Worm (Caenorhabditis elegans) whole organism, L4 larva: ENCODE measurements around the gene C13B4.1.

ENCODE experiments used
- F10B5.3 ChIP-seq: sonication (generic microtip); optimal IDR thresholded peaks from 2 replicates; lab custom pipeline; 2016; ENCODE audit warnings: mild to moderate bottlenecking, missing genetic modification characterization, missing compliant biosample characterization
- F26F4.8 ChIP-seq: fragments of 200-800 bp; sonication (Bioruptor generic); conservative IDR thresholded peaks from 2 replicates; pipeline ENCODE4 v1.3.6; 2022; ENCODE audit warnings: missing genetic modification characterization, missing compliant biosample characterization
- T26A8.4 ChIP-seq: fragments of 200-800 bp; sonication (Bioruptor generic); IDR thresholded peaks from 2 replicates; pipeline ENCODE4 v1.3.6; 2022; ENCODE audit warnings: missing genetic modification characterization, missing compliant biosample characterization
- Y105C5A.15 ChIP-seq: fragments of 200-800 bp; sonication (Bioruptor generic); IDR thresholded peaks from 2 replicates; pipeline ENCODE4 v1.3.6; 2022; ENCODE audit warnings: missing genetic modification characterization, missing compliant biosample characterization
- Y5F2A.4 ChIP-seq: fragments of 200-800 bp; sonication (Bioruptor generic); optimal IDR thresholded peaks from 2 replicates; lab custom pipeline; 2018; ENCODE audit warnings: mild to moderate bottlenecking, missing genetic modification characterization, missing compliant biosample characterization
- Y75B8A.6 ChIP-seq: fragments of 200-800 bp; sonication (Bioruptor generic); IDR thresholded peaks from 2 replicates; pipeline ENCODE4 v1.3.6; 2022; ENCODE audit warnings: missing genetic modification reagents, missing genetic modification characterization, missing compliant biosample characterization
- ZK546.5 ChIP-seq, 2 experiments: sonication (generic microtip); optimal IDR thresholded peaks; 2 replicates each; lab custom pipeline; 2017; ENCODE audit warnings: missing biosample characterization in 2 of 2, missing genetic modification characterization in 2 of 2
- ama-1 ChIP-seq: fragments of 150-350 bp; optimal IDR thresholded peaks from 2 replicates; lab custom pipeline; 2014; ENCODE audit warnings: inconsistent platforms, mixed read lengths
- arid-1 ChIP-seq: fragments of 200-800 bp; sonication (Bioruptor generic); conservative IDR thresholded peaks from 2 replicates; pipeline ENCODE4 v1.3.6; 2022; ENCODE audit warnings: missing genetic modification reagents, missing genetic modification characterization, missing compliant biosample characterization
- ceh-20 ChIP-seq: fragments of 200-800 bp; sonication (Bioruptor generic); IDR thresholded peaks from 2 replicates; pipeline ENCODE4 v1.3.6; 2022; ENCODE audit warnings: missing genetic modification reagents, missing genetic modification characterization, missing compliant biosample characterization
- ceh-44 ChIP-seq: fragments of 200-800 bp; sonication (Bioruptor generic); IDR thresholded peaks from 2 replicates; pipeline ENCODE4 v1.3.6; 2022; ENCODE audit warnings: missing genetic modification reagents, missing genetic modification characterization, missing compliant biosample characterization
- ceh-82 ChIP-seq: sonication (generic microtip); optimal IDR thresholded peaks from 2 replicates; lab custom pipeline; 2017; ENCODE audit warnings: missing biosample characterization, missing genetic modification characterization
- cey-2 ChIP-seq: sonication (generic microtip); optimal IDR thresholded peaks from 3 replicates; lab custom pipeline; 2017; ENCODE audit warnings: missing genetic modification characterization, mild to moderate bottlenecking, missing compliant biosample characterization, antibody characterized with exemption, borderline replicate concordance; ENCODE audit not compliant: insufficient read depth
- ctbp-1 ChIP-seq: fragments of 200-800 bp; sonication (Bioruptor generic); IDR thresholded peaks from 2 replicates; pipeline ENCODE4 v1.3.6; 2022; ENCODE audit warnings: missing genetic modification reagents, missing genetic modification characterization, missing compliant biosample characterization
- daf-12 ChIP-seq: fragments of 150-350 bp; optimal IDR thresholded peaks from 2 replicates; lab custom pipeline; 2014; ENCODE audit warnings: missing biosample characterization, missing genetic modification reagents, missing genetic modification characterization
- daf-19 ChIP-seq: fragments of 200-800 bp; sonication (Bioruptor generic); conservative IDR thresholded peaks from 2 replicates; pipeline ENCODE4 v1.3.6; 2022; ENCODE audit warnings: missing genetic modification characterization, missing compliant biosample characterization
- daf-8 ChIP-seq: fragments of 200-800 bp; sonication (Bioruptor generic); IDR thresholded peaks from 2 replicates; pipeline ENCODE4 v1.3.6; 2022; ENCODE audit warnings: missing genetic modification characterization, missing compliant biosample characterization
- dmd-6 ChIP-seq: fragments of 200-800 bp; sonication (Bioruptor generic); IDR thresholded peaks from 2 replicates; pipeline ENCODE4 v1.3.6; 2022; ENCODE audit warnings: missing genetic modification reagents, missing genetic modification characterization, missing compliant biosample characterization
- dmd-9 ChIP-seq: fragments of 200-800 bp; sonication (Bioruptor generic); IDR thresholded peaks from 2 replicates; pipeline ENCODE4 v1.3.6; 2022; ENCODE audit warnings: missing genetic modification reagents, missing genetic modification characterization, missing compliant biosample characterization
- dpl-1 ChIP-seq: fragments of 150-350 bp; optimal IDR thresholded peaks from 2 replicates; lab custom pipeline; 2014; ENCODE audit warnings: missing biosample characterization, missing genetic modification reagents, missing genetic modification characterization
- egl-43 ChIP-seq: fragments of 200-800 bp; sonication (Bioruptor generic); IDR thresholded peaks from 2 replicates; pipeline ENCODE4 v1.3.6; 2022; ENCODE audit warnings: missing genetic modification reagents, missing genetic modification characterization, missing compliant biosample characterization
- fkh-10 ChIP-seq: fragments of 150-350 bp; optimal IDR thresholded peaks from 2 replicates; lab custom pipeline; 2014; ENCODE audit warnings: missing biosample characterization, missing genetic modification reagents, missing genetic modification characterization
- fos-1 ChIP-seq: fragments of 150-350 bp; optimal IDR thresholded peaks from 2 replicates; lab custom pipeline; 2014; ENCODE audit warnings: missing biosample characterization, missing genetic modification characterization
- gei-8 ChIP-seq: fragments of 200-800 bp; sonication (Bioruptor generic); optimal IDR thresholded peaks from 2 replicates; lab custom pipeline; 2018; ENCODE audit warnings: mild to moderate bottlenecking, missing genetic modification characterization, missing compliant biosample characterization
- hlh-11 ChIP-seq: fragments of 200-800 bp; sonication (Bioruptor generic); optimal IDR thresholded peaks from 2 replicates; lab custom pipeline; 2018; ENCODE audit warnings: mild to moderate bottlenecking, missing genetic modification characterization, missing compliant biosample characterization
- hlh-30 ChIP-seq: sonication (generic microtip); optimal IDR thresholded peaks from 2 replicates; lab custom pipeline; 2017; ENCODE audit warnings: antibody characterized with exemption, mild to moderate bottlenecking, missing genetic modification characterization, missing compliant biosample characterization; ENCODE audit not compliant: insufficient read depth
- jun-1 ChIP-seq: fragments of 150-350 bp; optimal IDR thresholded peaks from 2 replicates; lab custom pipeline; 2014; ENCODE audit warnings: missing biosample characterization, missing genetic modification reagents, missing genetic modification characterization
- lin-38 ChIP-seq: fragments of 200-800 bp; sonication (Bioruptor generic); IDR thresholded peaks from 2 replicates; pipeline ENCODE4 v1.3.6; 2022; ENCODE audit warnings: missing genetic modification reagents, missing genetic modification characterization, missing compliant biosample characterization
- mes-2 ChIP-seq: sonication (generic microtip); optimal IDR thresholded peaks from 2 replicates; lab custom pipeline; 2016; ENCODE audit warnings: missing genotype, mild to moderate bottlenecking, missing genetic modification characterization, missing compliant biosample characterization; ENCODE audit not compliant: poor library complexity, severe bottlenecking
- nhr-10 ChIP-seq: fragments of 150-350 bp; optimal IDR thresholded peaks from 2 replicates; lab custom pipeline; 2014; ENCODE audit warnings: missing biosample characterization, missing genetic modification characterization
- nhr-102 ChIP-seq: sonication (generic microtip); optimal IDR thresholded peaks from 2 replicates; lab custom pipeline; 2016; ENCODE audit warnings: mild to moderate bottlenecking, missing genetic modification characterization, moderate library complexity, missing compliant biosample characterization
- nhr-111 ChIP-seq: fragments of 200-800 bp; sonication (Bioruptor generic); optimal IDR thresholded peaks from 2 replicates; lab custom pipeline; 2018; ENCODE audit warnings: mild to moderate bottlenecking, missing genetic modification characterization, missing compliant biosample characterization
- nhr-41 ChIP-seq: fragments of 200-800 bp; sonication (Bioruptor generic); IDR thresholded peaks from 2 replicates; pipeline ENCODE4 v1.3.6; 2022; ENCODE audit warnings: missing genetic modification reagents, missing genetic modification characterization, missing compliant biosample characterization
- nhr-48 ChIP-seq: sonication (generic microtip); optimal IDR thresholded peaks from 2 replicates; lab custom pipeline; 2016; ENCODE audit warnings: mild to moderate bottlenecking, missing genetic modification characterization, missing compliant biosample characterization
- nhr-76 ChIP-seq: fragments of 150-350 bp; optimal IDR thresholded peaks from 2 replicates; lab custom pipeline; 2014; ENCODE audit warnings: missing biosample characterization, missing genetic modification characterization
- php-3 ChIP-seq: fragments of 200-800 bp; sonication (Bioruptor generic); IDR thresholded peaks from 2 replicates; pipeline ENCODE4 v1.3.6; 2022; ENCODE audit warnings: missing genetic modification reagents, missing genetic modification characterization, missing compliant biosample characterization
- pqm-1 ChIP-seq: sonication (generic microtip); optimal IDR thresholded peaks from 2 replicates; lab custom pipeline; 2017; ENCODE audit warnings: missing biosample characterization, missing genetic modification characterization
- rbr-2 ChIP-seq: sonication (generic microtip); optimal IDR thresholded peaks from 2 replicates; lab custom pipeline; 2016; ENCODE audit warnings: missing genotype, missing genetic modification characterization, missing compliant biosample characterization
- skn-1 ChIP-seq: fragments of 150-350 bp; optimal IDR thresholded peaks from 2 replicates; lab custom pipeline; 2014; ENCODE audit warnings: missing biosample characterization, missing genetic modification characterization
- snpc-4 ChIP-seq: fragments of 150-350 bp; optimal IDR thresholded peaks from 2 replicates; lab custom pipeline; 2014; ENCODE audit warnings: missing biosample characterization, missing genetic modification characterization
- tag-97 ChIP-seq: fragments of 200-800 bp; sonication (Bioruptor generic); IDR thresholded peaks from 2 replicates; pipeline ENCODE4 v1.3.6; 2022; ENCODE audit warnings: missing genetic modification characterization, missing compliant biosample characterization
- tra-1 ChIP-seq: fragments of 200-800 bp; sonication (Bioruptor generic); IDR thresholded peaks from 2 replicates; pipeline ENCODE4 v1.3.6; 2022; ENCODE audit warnings: missing genetic modification reagents, missing genetic modification characterization, missing compliant biosample characterization
- unc-39 ChIP-seq: sonication (generic microtip); optimal IDR thresholded peaks from 2 replicates; lab custom pipeline; 2017; ENCODE audit warnings: missing biosample characterization, missing genetic modification characterization
- unc-62 ChIP-seq, 3 experiments: fragments of 150-350 bp in 1 of 3; sonication (generic microtip); optimal IDR thresholded peaks in 2 of 3; peaks in 1 of 3; 1 replicate in 1 of 3; 2 replicates in 2 of 3; lab custom pipeline; 2014 to 2017; ENCODE audit warnings: missing biosample characterization in 3 of 3, missing genetic modification characterization in 3 of 3, missing genetic modification reagents in 3 of 3, missing genotype in 1 of 3
- vab-7 ChIP-seq: fragments of 200-800 bp; sonication (Bioruptor generic); IDR thresholded peaks from 2 replicates; pipeline ENCODE4 v1.3.6; 2022; ENCODE audit warnings: missing genetic modification reagents, missing genetic modification characterization, missing compliant biosample characterization
- zag-1 ChIP-seq: fragments of 150-350 bp; optimal IDR thresholded peaks from 2 replicates; lab custom pipeline; 2014; ENCODE audit warnings: missing biosample characterization, missing genetic modification characterization
- zfp-2 ChIP-seq: sonication (generic microtip); optimal IDR thresholded peaks from 2 replicates; lab custom pipeline; 2016; ENCODE audit warnings: mild to moderate bottlenecking, missing genetic modification characterization, missing compliant biosample characterization
- zip-11 ChIP-seq: fragments of 200-800 bp; sonication (Bioruptor generic); IDR thresholded peaks from 2 replicates; pipeline ENCODE4 v1.3.6; 2022; ENCODE audit warnings: missing genetic modification characterization, missing compliant biosample characterization
- zip-2 ChIP-seq: fragments of 150-350 bp; optimal IDR thresholded peaks from 2 replicates; lab custom pipeline; 2014; ENCODE audit warnings: missing biosample characterization, missing genetic modification characterization
- ztf-11 ChIP-seq: fragments of 150-350 bp; optimal IDR thresholded peaks from 2 replicates; lab custom pipeline; 2014; ENCODE audit warnings: missing biosample characterization, missing genetic modification characterization
- ztf-7 ChIP-seq: fragments of 150-350 bp; optimal IDR thresholded peaks from 2 replicates; lab custom pipeline; 2014; ENCODE audit warnings: missing biosample characterization, missing genetic modification characterization

The C13B4.1 gene

ce11 chrII:14496809-14497208, 17.4 kb upstream of the C13B4.1 start (continued):
- TF ChIP-seq nhr-76 (no peak), ztf-7 (tag; lab: Kevin White, UChicago) (peak; percentile 61), zip-11 (GFP tag; lab: Robert Waterston, UW) (0 out of 2 replicates have a peak, but pooled peaks have one; percentile 37), mes-2 (tag; lab: Kevin White, UChicago) (peak; percentile 92), pqm-1 (tag; lab: Kevin White, UChicago) (peak; percentile 32), snpc-4 (tag; lab: Kevin White, UChicago) (peak; percentile 66), ceh-44 (GFP tag; lab: Robert Waterston, UW) (peak; percentile 90), php-3 (GFP tag; lab: Robert Waterston, UW) (peak; percentile 71), ZK546.5 (tag; optimal IDR thresholded peaks at IDR 0.05; lab: Kevin White, UChicago) (no peak), ceh-20 (GFP tag; lab: Robert Waterston, UW) (peak; percentile 78), F26F4.8 (GFP tag; lab: Robert Waterston, UW) (peak; percentile 94), unc-39 (tag; lab: Kevin White, UChicago) (no peak), nhr-111 (GFP tag; lab: Kevin White, UChicago) (peak; percentile 83), nhr-48 (tag; lab: Kevin White, UChicago) (peak; percentile 87), tag-97 (GFP tag; lab: Robert Waterston, UW) (no peak), lin-38 (peak; percentile 85), skn-1 (tag; lab: Kevin White, UChicago) (no peak), Y5F2A.4 (GFP tag; lab: Kevin White, UChicago) (peak; percentile 76), hlh-30 (tag; lab: Kevin White, UChicago) (peak; percentile 81), ama-1 (lab: Kevin White, UChicago) (no peak), cey-2 (tag; lab: Kevin White, UChicago) (peak; percentile 26), fkh-10 (no peak), dmd-9 (GFP tag; lab: Robert Waterston, UW) (peak; percentile 76), daf-19 (peak; percentile 95), hlh-11 (peak; percentile 80), gei-8 (GFP tag; lab: Kevin White, UChicago) (peak; percentile 89), dpl-1 (GFP tag; lab: Kevin White, UChicago) (peak; percentile 68), F10B5.3 (tag; lab: Kevin White, UChicago) (peak; percentile 57), ctbp-1 (peak; percentile 76), zag-1 (tag; lab: Kevin White, UChicago) (no peak), ceh-82 (tag; lab: Kevin White, UChicago) (no peak), dmd-6 (GFP tag; lab: Robert Waterston, UW) (peak; percentile 70), tra-1 (GFP tag; lab: Robert Waterston, UW) (peak; percentile 90), fos-1 (tag; lab: Kevin White, UChicago) (no peak), Y105C5A.15 (GFP tag; lab: Robert Waterston, UW) (peak; percentile 86), vab-7 (GFP tag; lab: Robert Waterston, UW) (peak; percentile 91), nhr-102 (tag; lab: Kevin White, UChicago) (peak; percentile 89), jun-1 (tag; lab: Kevin White, UChicago) (no peak), unc-62 (GFP tag; optimal IDR thresholded peaks at IDR 0.05 in 1 of 2; lab: Kevin White, UChicago) (peak in 1 of 2 experiments; percentile 93), unc-62 (tag; optimal IDR thresholded peaks at IDR 0.05; lab: Kevin White, UChicago) (no peak), T26A8.4 (GFP tag; lab: Robert Waterston, UW) (peak; percentile 88), nhr-10 (tag; lab: Kevin White, UChicago) (peak; percentile 63), Y75B8A.6 (peak; percentile 44; the same call in 1 of the 2 replicates), zfp-2 (tag; lab: Kevin White, UChicago) (peak; percentile 69), egl-43 (GFP tag; lab: Robert Waterston, UW) (peak; percentile 97), daf-8 (GFP tag; lab: Robert Waterston, UW) (0 out of 2 replicates have a peak, but pooled peaks have one; percentile 58), zip-2 (tag; lab: Kevin White, UChicago) (peak; percentile 41), arid-1 (GFP tag; lab: Robert Waterston, UW) (peak; percentile 87), daf-12 (tag; lab: Kevin White, UChicago) (no peak), ztf-11 (tag; lab: Kevin White, UChicago) (no peak), nhr-41 (peak; percentile 87), rbr-2 (peak; percentile 77)
